Fruit fly (Drosophila melanogaster): Measurements from ENCODE around the gene Gdap1.

Gdap1 gene

dm6 chr3L:5154917-5155613 lies 13.3 kb downstream of the Gdap1 start (continued):
- TF ChIP-seq CG8089 (GFP tag; optimal IDR thresholded peaks at IDR 0.05) (peak; percentile 54), klu (GFP tag; IDR thresholded peaks at IDR 0.05) (peak; percentile 44; the same call in 1 of the 2 replicates), Doc3 (GFP tag; IDR thresholded peaks at IDR 0.05; ENCODE audit: partially characterized antibody) (no peak), hb (GFP tag; IDR thresholded peaks at IDR 0.05; ENCODE audit: partially characterized antibody) (no peak), twi (tag; optimal IDR thresholded peaks at IDR 0.05) (no peak), inv (GFP tag; IDR thresholded peaks at IDR 0.05; ENCODE audit: partially characterized antibody) (no peak), knrl (GFP tag; IDR thresholded peaks at IDR 0.05; ENCODE audit: partially characterized antibody) (no peak), Ets97D (GFP tag; optimal IDR thresholded peaks at IDR 0.05) (peak; percentile 37), CG7839 (tag; optimal IDR thresholded peaks at IDR 0.05) (peak; percentile 81), wor (GFP tag; IDR thresholded peaks at IDR 0.05) (peak; percentile 58), CG6175 (GFP tag; IDR thresholded peaks at IDR 0.05) (no peak), CoRest (tag; optimal IDR thresholded peaks at IDR 0.05) (peak; percentile 55), grn (GFP tag; optimal IDR thresholded peaks at IDR 0.05) (peak; percentile 13), ase (GFP tag; IDR thresholded peaks at IDR 0.05) (peak; percentile 80), Mrtf (GFP tag; IDR thresholded peaks at IDR 0.05) (no peak; the same call in 2 of the 3 replicates), odd (GFP tag; optimal IDR thresholded peaks at IDR 0.05) (peak; percentile 45), unpg (GFP tag; optimal IDR thresholded peaks at IDR 0.05) (no peak), CG4328 (GFP tag; optimal IDR thresholded peaks at IDR 0.05) (peak; percentile 49), CG14050 (GFP tag; IDR thresholded peaks at IDR 0.05) (peak; percentile 61; the same call in 2 of the 3 replicates), CG7987 (GFP tag; optimal IDR thresholded peaks at IDR 0.05) (no peak), ato (GFP tag; IDR thresholded peaks at IDR 0.05; ENCODE audit: partially characterized antibody) (no peak), CG10147 (GFP tag; optimal IDR thresholded peaks at IDR 0.05) (peak; percentile 74), CG12659 (GFP tag; optimal IDR thresholded peaks at IDR 0.05) (peak; percentile 73), Ravus (GFP tag; IDR thresholded peaks at IDR 0.05) (peak; percentile 45), otp (GFP tag; IDR thresholded peaks at IDR 0.05) (no peak), CG11695 (GFP tag; IDR thresholded peaks at IDR 0.05) (peak; percentile 69; the same call in 2 of the 3 replicates), dati (GFP tag; IDR thresholded peaks at IDR 0.05) (no peak), CG7357 (GFP tag; IDR thresholded peaks at IDR 0.05) (no peak; the same call in 1 of the 3 replicates), Rx (GFP tag; IDR thresholded peaks at IDR 0.05) (peak; percentile 70), NfI (GFP tag; optimal IDR thresholded peaks at IDR 0.05) (peak; percentile 61), CG15601 (tag; optimal IDR thresholded peaks at IDR 0.05) (peak; percentile 34), CG15269 (tag; optimal IDR thresholded peaks at IDR 0.05) (peak; percentile 79), shn (GFP tag; optimal IDR thresholded peaks at IDR 0.05) (peak; percentile 51), rib (GFP tag; IDR thresholded peaks at IDR 0.05) (peak; percentile 74; the same call in 1 of the 2 replicates), CG9437 (GFP tag; optimal IDR thresholded peaks at IDR 0.05) (peak; percentile 20), vnd (GFP tag; IDR thresholded peaks at IDR 0.05; ENCODE audit: partially characterized antibody) (no peak), Max (GFP tag; optimal IDR thresholded peaks at IDR 0.05) (no peak), CG14014 (GFP tag; IDR thresholded peaks at IDR 0.05) (peak; percentile 83), CG18262 (tag; optimal IDR thresholded peaks at IDR 0.05) (peak; percentile 37), cad (GFP tag; optimal IDR thresholded peaks at IDR 0.05) (no peak), Ssrp (tag; optimal IDR thresholded peaks at IDR 0.05) (peak; percentile 58), Nf-YA (GFP tag; IDR thresholded peaks at IDR 0.05) (peak; percentile 52; the same call in 1 of the 2 replicates), disco-r (GFP tag; optimal IDR thresholded peaks at IDR 0.05) (peak; percentile 48), B-H1 (GFP tag; IDR thresholded peaks at IDR 0.05) (peak; percentile 60), CG13624 (GFP tag; optimal IDR thresholded peaks at IDR 0.05) (peak; percentile 83), CG3838 (GFP tag; optimal IDR thresholded peaks at IDR 0.05) (peak; percentile 38), bbx (GFP tag; IDR thresholded peaks at IDR 0.05; ENCODE audit: partially characterized antibody) (no peak), gro (GFP tag; optimal IDR thresholded peaks at IDR 0.05) (peak; percentile 79), dm (GFP tag; optimal IDR thresholded peaks at IDR 0.05) (no peak)

Measured in whole organism, embryonic.